Fruit fly (Drosophila melanogaster): ENCODE measurements around the gene CG6418.

CG6418 gene

DNA sequence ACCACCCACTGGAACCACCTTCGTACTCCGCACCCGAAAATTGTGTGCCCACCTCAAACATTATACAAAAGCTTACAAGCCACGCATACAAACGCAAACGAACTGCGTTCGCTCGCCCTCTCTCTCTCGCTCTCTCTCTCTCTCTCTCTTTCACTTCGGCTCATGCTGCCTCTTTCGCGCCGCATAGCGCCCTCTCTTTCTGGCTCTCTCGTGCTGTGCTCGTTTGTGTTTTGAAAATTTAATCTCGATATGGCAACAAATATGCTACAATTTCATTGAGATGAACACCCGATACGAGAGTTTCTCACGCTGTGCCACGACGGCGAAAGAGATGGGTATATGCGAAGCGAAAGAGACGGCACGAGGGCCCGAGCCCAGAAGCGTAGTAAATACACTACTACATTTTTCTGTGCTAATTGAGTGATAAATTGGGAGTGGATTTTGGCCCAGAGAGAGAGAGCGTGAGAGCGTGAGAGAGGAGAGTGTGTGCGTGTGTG, 22.3 kb downstream of the CG6418 start (continued):
- TF ChIP-seq CG8281 (tag; optimal IDR thresholded peaks at IDR 0.05) (peak; percentile 25), CG9727 (GFP tag; optimal IDR thresholded peaks at IDR 0.05) (peak; percentile 21), CG8290 (GFP tag; optimal IDR thresholded peaks at IDR 0.05) (peak; percentile 67), CG8290 (tag; optimal IDR thresholded peaks at IDR 0.05) (peak; percentile 73 to 98), CG14441 (GFP tag; IDR thresholded peaks at IDR 0.05) (0 out of 2 replicates have a peak, but pooled peaks have one; percentile 14), slou (GFP tag; optimal IDR thresholded peaks at IDR 0.05) (no peak), CG15514 (GFP tag; optimal IDR thresholded peaks at IDR 0.05) (peak; percentile 15), Dref (GFP tag; IDR thresholded peaks at IDR 0.05) (no peak), sens (GFP tag) (peak; percentile 95), chn (GFP tag; optimal IDR thresholded peaks at IDR 0.05) (peak; percentile 65), sd (tag; optimal IDR thresholded peaks at IDR 0.05) (peak; percentile 98), br (optimal IDR thresholded peaks at IDR 0.05) (no peak), CG9215 (GFP tag; IDR thresholded peaks at IDR 0.05) (no peak), CG8089 (GFP tag; optimal IDR thresholded peaks at IDR 0.05) (peak; percentile 27), Oli (tag; optimal IDR thresholded peaks at IDR 0.05) (no peak), disco-r (GFP tag; optimal IDR thresholded peaks at IDR 0.05) (peak; percentile 26), CG12942 (GFP tag; optimal IDR thresholded peaks at IDR 0.05) (no peak), Hr3 (GFP tag; optimal IDR thresholded peaks at IDR 0.05) (no peak), CG12744 (GFP tag; optimal IDR thresholded peaks at IDR 0.05) (peak; percentile 41), D19A (tag; optimal IDR thresholded peaks at IDR 0.05) (peak; percentile 71), oc (tag; optimal IDR thresholded peaks at IDR 0.05) (peak; percentile 96), CG14014 (GFP tag; IDR thresholded peaks at IDR 0.05) (no peak), Fer1 (GFP tag; optimal IDR thresholded peaks at IDR 0.05) (peak; percentile 69), ac (GFP tag; optimal IDR thresholded peaks at IDR 0.05) (peak; percentile 1), CG16779 (GFP tag; IDR thresholded peaks at IDR 0.05) (no peak), CG6272 (GFP tag; IDR thresholded peaks at IDR 0.05) (no peak), CG4282 (GFP tag; optimal IDR thresholded peaks at IDR 0.05) (peak; percentile 49), Neu2 (GFP tag; optimal IDR thresholded peaks at IDR 0.05; ENCODE audit: borderline replicate concordance) (peak; percentile 11), az2 (GFP tag; optimal IDR thresholded peaks at IDR 0.05) (no peak), Ets65A (GFP tag) (peak; percentile 90), CG13624 (GFP tag; optimal IDR thresholded peaks at IDR 0.05) (peak; percentile 66), zfh1 (GFP tag; IDR thresholded peaks at IDR 0.05) (no peak; the same call in 2 of the 3 replicates), CG6683 (GFP tag; optimal IDR thresholded peaks at IDR 0.05) (peak; percentile 27), CG18011 (GFP tag; optimal IDR thresholded peaks at IDR 0.05) (peak; percentile 15), Dip3 (GFP tag; optimal IDR thresholded peaks at IDR 0.05) (peak; percentile 14), nau (GFP tag; optimal IDR thresholded peaks at IDR 0.05) (peak; percentile 61), Hr51 (GFP tag; optimal IDR thresholded peaks at IDR 0.05) (peak; percentile 37 to 53), CG17328 (GFP tag; IDR thresholded peaks at IDR 0.05) (peak; percentile 45; the same call in 1 of the 2 replicates), CG11398 (GFP tag; optimal IDR thresholded peaks at IDR 0.05) (peak; percentile 75), stc (GFP tag; IDR thresholded peaks at IDR 0.05) (peak; percentile 10; the same call in 1 of the 2 replicates), fd102C (GFP tag; optimal IDR thresholded peaks at IDR 0.05) (peak; percentile 23), dpn (GFP tag; optimal IDR thresholded peaks at IDR 0.05) (no peak), CG7745 (tag; optimal IDR thresholded peaks at IDR 0.05) (peak; percentile 81), CG2202 (tag; optimal IDR thresholded peaks at IDR 0.05) (peak; percentile 20), exex (tag; optimal IDR thresholded peaks at IDR 0.05) (peak; percentile 71), Six4 (GFP tag; optimal IDR thresholded peaks at IDR 0.05) (peak; percentile 50), bcd (GFP tag; optimal IDR thresholded peaks at IDR 0.05) (peak; percentile 39), ham (GFP tag; IDR thresholded peaks at IDR 0.05) (0 out of 2 replicates have a peak, but pooled peaks have one; percentile 27), Abd-B (GFP tag; optimal IDR thresholded peaks at IDR 0.05) (peak; percentile 42), CG13894 (tag; optimal IDR thresholded peaks at IDR 0.05) (peak; percentile 87), danr (GFP tag; IDR thresholded peaks at IDR 0.05) (no peak)
